2 worm cellular contexts compared by ENCODE assay signal in the genomic region with DNA sequence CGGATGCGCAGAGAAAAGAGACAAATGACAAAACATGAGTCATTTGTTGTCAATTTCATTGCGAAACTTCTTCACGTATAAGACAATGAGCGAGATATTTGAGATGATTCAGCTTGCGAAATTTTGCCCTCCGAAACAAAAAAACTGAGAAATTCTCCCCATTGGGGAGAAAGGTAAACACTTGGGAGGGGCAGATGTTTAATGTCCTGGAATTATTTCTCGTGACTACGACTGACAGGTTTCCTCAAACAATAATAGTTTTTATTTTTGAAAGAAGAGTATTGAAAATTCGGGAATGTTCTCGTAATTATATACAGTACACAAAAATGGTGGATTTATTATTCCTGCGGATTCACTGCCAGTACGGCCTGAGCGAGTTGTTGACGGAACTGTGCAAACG.
TF ChIP-seq lines count a peak whose summit lies in the region.

No protein-coding gene starts in this region.

TF ChIP-seq in whole organism, L1 larva, 84 proteins besides CTCF, POLR2A, EP300 and RAD21 (continued from another document):
- TF ChIP-seq mab-9 (GFP tag; IDR thresholded peaks at IDR 0.05; lab: Robert Waterston, UW) (no peak), lin-35 (GFP tag; optimal IDR thresholded peaks at IDR 0.05; lab: Kevin White, UChicago) (peak in 1 of 2 experiments; percentile 4), nhr-20 (tag; optimal IDR thresholded peaks at IDR 0.05; lab: Kevin White, UChicago) (peak; percentile 0), fkh-10 (GFP tag; optimal IDR thresholded peaks at IDR 0.05; lab: Kevin White, UChicago) (no peak), snu-23 (GFP tag; optimal IDR thresholded peaks at IDR 0.05; lab: Kevin White, UChicago) (peak; percentile 14), efl-1 (optimal IDR thresholded peaks at IDR 0.05; lab: Kevin White, UChicago) (peak in 1 of 2 experiments; percentile 1), efl-1 (GFP tag; optimal IDR thresholded peaks at IDR 0.05 in 1 of 2; lab: Kevin White, UChicago) (peak in 1 of 2 experiments; percentile 90), ceh-88 (GFP tag; IDR thresholded peaks at IDR 0.05; lab: Robert Waterston, UW) (no peak), ceh-82 (tag; optimal IDR thresholded peaks at IDR 0.05; lab: Kevin White, UChicago) (no peak), lsy-2 (tag; optimal IDR thresholded peaks at IDR 0.05; lab: Kevin White, UChicago) (peak in 1 of 2 experiments; percentile 19), C04F5.9 (tag; optimal IDR thresholded peaks at IDR 0.05; lab: Kevin White, UChicago) (no peak), aha-1 (tag; optimal IDR thresholded peaks at IDR 0.05; lab: Kevin White, UChicago) (no peak), dsc-1 (tag; optimal IDR thresholded peaks at IDR 0.05; lab: Kevin White, UChicago) (no peak), dpl-1 (GFP tag; optimal IDR thresholded peaks at IDR 0.05; lab: Kevin White, UChicago) (peak in 1 of 3 experiments; percentile 26), pqm-1 (tag; optimal IDR thresholded peaks at IDR 0.05; lab: Kevin White, UChicago) (no peak), xbp-1 (tag; optimal IDR thresholded peaks at IDR 0.05; lab: Kevin White, UChicago) (no peak), snpc-4 (tag; optimal IDR thresholded peaks at IDR 0.05; lab: Kevin White, UChicago) (no peak), nhr-71 (tag; optimal IDR thresholded peaks at IDR 0.05; lab: Kevin White, UChicago) (peak; percentile 25), nhr-77 (tag; optimal IDR thresholded peaks at IDR 0.05; lab: Kevin White, UChicago) (no peak), grh-1 (GFP tag; IDR thresholded peaks at IDR 0.05; lab: Robert Waterston, UW) (no peak)
TF ChIP-seq in whole organism, L1 larva: peak in this region for 12.

TF ChIP-seq in whole organism, L3 larva, 47 proteins besides CTCF, POLR2A, EP300 and RAD21 (continued from another document):
- no peak for TF ChIP-seq nhr-77 (tag; optimal IDR thresholded peaks at IDR 0.05; lab: Kevin White, UChicago)
- TF ChIP-seq fos-1 (tag; optimal IDR thresholded peaks at IDR 0.05; lab: Kevin White, UChicago) = no peak
- TF ChIP-seq nhr-67 (tag; optimal IDR thresholded peaks at IDR 0.05; lab: Kevin White, UChicago) = no peak
- no peak for TF ChIP-seq lin-15B (tag; optimal IDR thresholded peaks at IDR 0.05; lab: Kevin White, UChicago)
